Worm (Caenorhabditis elegans) whole organism, late embryonic: ENCODE results near the gene Y41G9A.10.

Experiments
- ama-1 ChIP-seq: fragments of 150-350 bp; optimal IDR thresholded peaks from 2 replicates; lab custom pipeline; 2014
- ceh-14 ChIP-seq: sonication (generic microtip); optimal IDR thresholded peaks from 2 replicates; lab custom pipeline; 2016; ENCODE audit warnings: missing genotype, missing genetic modification characterization, missing compliant biosample characterization
- ceh-45 ChIP-seq: fragments of 200-800 bp; sonication (Bioruptor generic); IDR thresholded peaks from 2 replicates; pipeline ENCODE4 v1.3.6; 2022; ENCODE audit warnings: missing genetic modification reagents, missing genetic modification characterization, missing compliant biosample characterization
- che-1 ChIP-seq: sonication (generic microtip); optimal IDR thresholded peaks from 2 replicates; lab custom pipeline; 2016; ENCODE audit warnings: mild to moderate bottlenecking, missing genetic modification characterization, missing compliant biosample characterization
- fax-1 ChIP-seq: sonication (generic microtip); optimal IDR thresholded peaks from 2 replicates; lab custom pipeline; 2016; ENCODE audit warnings: missing genotype, missing genetic modification characterization, missing compliant biosample characterization
- fkh-10 ChIP-seq: fragments of 150-350 bp; optimal IDR thresholded peaks from 2 replicates; lab custom pipeline; 2014; ENCODE audit warnings: missing biosample characterization, missing genetic modification reagents, missing genetic modification characterization
- lim-6 ChIP-seq: sonication (generic microtip); optimal IDR thresholded peaks from 2 replicates; lab custom pipeline; 2016; ENCODE audit warnings: missing genetic modification characterization, missing compliant biosample characterization
- nfya-1 ChIP-seq: sonication (generic microtip); optimal IDR thresholded peaks from 2 replicates; lab custom pipeline; 2017; ENCODE audit warnings: missing genetic modification characterization, mild to moderate bottlenecking, missing compliant biosample characterization, antibody characterized with exemption, moderate library complexity
- nhr-11 ChIP-seq: fragments of 150-350 bp; optimal IDR thresholded peaks from 2 replicates; lab custom pipeline; 2014; ENCODE audit warnings: missing biosample characterization, missing genetic modification characterization
- pag-3 ChIP-seq: sonication (generic microtip); optimal IDR thresholded peaks from 2 replicates; lab custom pipeline; 2016; ENCODE audit warnings: missing compliant biosample characterization, missing genetic modification characterization, borderline replicate concordance
- pha-2 ChIP-seq: sonication (generic microtip); optimal IDR thresholded peaks from 2 replicates; lab custom pipeline; 2017; ENCODE audit warnings: mild to moderate bottlenecking, missing genetic modification characterization, missing compliant biosample characterization
- pha-4 ChIP-seq: fragments of 150-350 bp; optimal IDR thresholded peaks from 2 replicates; lab custom pipeline; 2018; ENCODE audit warnings: missing biosample characterization, missing genetic modification reagents, missing genetic modification characterization
- unc-55 ChIP-seq: sonication (generic microtip); optimal IDR thresholded peaks from 2 replicates; lab custom pipeline; 2017; ENCODE audit warnings: missing biosample characterization, missing genetic modification reagents, missing genetic modification characterization

ce11 chrX:2990145-2990544, 43.8 kb upstream of the Y41G9A.10 start:
- TF ChIP-seq ama-1 (lab: Kevin White, UChicago) (no peak), lim-6 (tag; lab: Kevin White, UChicago) (no peak), unc-55 (GFP tag; lab: Kevin White, UChicago) (no peak), fkh-10 (GFP tag; lab: Kevin White, UChicago) (no peak), pha-4 (no peak), che-1 (tag; lab: Kevin White, UChicago) (no peak), nhr-11 (tag; lab: Kevin White, UChicago) (no peak), pha-2 (tag; lab: Kevin White, UChicago) (no peak), nfya-1 (no peak), fax-1 (tag; lab: Kevin White, UChicago) (no peak), ceh-14 (no peak), ceh-45 (GFP tag; lab: Robert Waterston, UW) (no peak), pag-3 (tag; lab: Kevin White, UChicago) (no peak)
